Fruit fly (Drosophila melanogaster): Measurements from ENCODE around the gene CG3430.

Gene CG3430

DNA sequence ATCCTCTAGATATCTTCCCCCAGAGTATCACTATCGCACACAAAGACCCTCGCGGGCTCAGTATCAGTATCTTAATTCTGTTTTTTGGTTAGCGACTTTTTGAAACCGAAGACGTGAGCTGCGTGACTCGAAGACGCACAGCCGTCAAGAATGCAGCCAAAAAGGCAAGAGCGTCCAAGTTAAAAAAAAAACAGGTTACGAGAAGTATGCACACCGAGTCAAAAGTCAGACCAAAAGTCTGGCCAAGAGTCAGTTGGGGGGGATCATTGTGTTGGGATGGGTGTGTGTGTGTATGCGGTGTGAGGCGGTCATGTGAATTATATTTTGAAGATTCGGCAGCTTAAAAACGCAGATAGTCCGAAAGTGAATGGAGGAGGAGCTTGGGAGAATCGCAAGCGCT is 48.7 kb downstream of the CG3430 start:
- no peak for TF ChIP-seq CG17801 (GFP tag; optimal IDR thresholded peaks at IDR 0.05; ENCODE audit: partially characterized antibody)

DNA sequence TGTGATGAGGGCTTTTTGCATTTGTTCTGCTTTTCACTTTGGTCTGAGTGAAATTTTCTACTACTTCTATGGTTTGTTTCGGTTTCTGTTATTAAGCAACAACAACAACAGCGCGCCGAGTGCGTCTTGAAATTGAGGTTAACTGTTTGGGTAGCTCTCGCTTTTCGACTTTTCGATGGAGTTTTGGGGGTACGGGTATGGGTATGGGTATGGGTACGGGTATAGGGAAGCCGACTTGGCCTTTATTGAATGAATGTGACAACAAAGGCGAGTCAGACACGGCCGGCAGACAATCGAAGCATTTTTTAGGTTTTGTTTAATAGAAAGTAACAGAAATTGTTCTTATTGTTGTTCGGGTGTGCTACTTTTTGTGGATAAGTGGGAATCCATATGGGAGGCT is 50.8 kb downstream of the CG3430 start:
- no peak for TF ChIP-seq CG17801 (GFP tag; optimal IDR thresholded peaks at IDR 0.05; ENCODE audit: partially characterized antibody)

Data from ovary, adult (tissue).